Worm (Caenorhabditis elegans) whole organism, L2 larva: Measurements from ENCODE around the gene mspn-1.

Source experiments
- R02D3.7 ChIP-seq: fragments of 150-350 bp; optimal IDR thresholded peaks from 2 replicates; lab custom pipeline; 2014; ENCODE audit warnings: missing biosample characterization, missing genetic modification characterization
- Y55F3AM.14 ChIP-seq: fragments of 200-800 bp; sonication (Bioruptor generic); optimal IDR thresholded peaks from 2 replicates; lab custom pipeline; 2018; ENCODE audit warnings: mild to moderate bottlenecking, missing genetic modification characterization, missing compliant biosample characterization
- aly-2 ChIP-seq: fragments of 150-350 bp; optimal IDR thresholded peaks from 2 replicates; lab custom pipeline; 2014; ENCODE audit warnings: missing biosample characterization, missing genetic modification characterization
- ama-1 ChIP-seq: fragments of 150-350 bp; optimal IDR thresholded peaks from 2 replicates; lab custom pipeline; 2018; ENCODE audit warnings: inconsistent platforms
- ceh-16 ChIP-seq: fragments of 150-350 bp; optimal IDR thresholded peaks from 2 replicates; lab custom pipeline; 2014; ENCODE audit warnings: missing biosample characterization, missing genetic modification characterization
- crh-2 ChIP-seq: sonication (generic microtip); optimal IDR thresholded peaks from 2 replicates; lab custom pipeline; 2017; ENCODE audit warnings: missing biosample characterization, missing genetic modification characterization
- dmd-4 ChIP-seq: sonication (generic microtip); optimal IDR thresholded peaks from 2 replicates; lab custom pipeline; 2017; ENCODE audit warnings: missing biosample characterization, missing genetic modification characterization
- egl-27 ChIP-seq: sonication (generic microtip); optimal IDR thresholded peaks from 3 replicates; lab custom pipeline; 2017; ENCODE audit warnings: missing biosample characterization, missing genetic modification reagents, missing genetic modification characterization
- elt-1 ChIP-seq: fragments of 150-350 bp; optimal IDR thresholded peaks from 2 replicates; lab custom pipeline; 2014; ENCODE audit warnings: missing biosample characterization, missing genetic modification characterization
- gmeb-1 ChIP-seq: fragments of 150-350 bp; optimal IDR thresholded peaks from 2 replicates; lab custom pipeline; 2014; ENCODE audit warnings: missing biosample characterization, missing genetic modification characterization
- lin-11 ChIP-seq: fragments of 150-350 bp; sonication (generic microtip); optimal IDR thresholded peaks from 2 replicates; lab custom pipeline; 2014; ENCODE audit warnings: missing biosample characterization, missing genetic modification characterization, inconsistent platforms, mixed read lengths
- nhr-11 ChIP-seq: fragments of 150-350 bp; optimal IDR thresholded peaks from 2 replicates; lab custom pipeline; 2014; ENCODE audit warnings: missing biosample characterization, missing genetic modification characterization
- nhr-21 ChIP-seq: fragments of 150-350 bp; optimal IDR thresholded peaks from 2 replicates; lab custom pipeline; 2014; ENCODE audit warnings: missing biosample characterization, missing genetic modification characterization
- nhr-23 ChIP-seq: fragments of 150-350 bp; optimal IDR thresholded peaks from 2 replicates; lab custom pipeline; 2014; ENCODE audit warnings: missing biosample characterization, missing genetic modification reagents, missing genetic modification characterization
- nhr-25 ChIP-seq: fragments of 150-350 bp; sonication (generic microtip); optimal IDR thresholded peaks from 3 replicates; lab custom pipeline; 2014; ENCODE audit warnings: missing biosample characterization, missing genetic modification characterization
- nhr-77 ChIP-seq: fragments of 150-350 bp; optimal IDR thresholded peaks from 2 replicates; lab custom pipeline; 2014; ENCODE audit warnings: missing biosample characterization, missing genetic modification characterization
- sem-4 ChIP-seq: fragments of 150-350 bp; optimal IDR thresholded peaks from 2 replicates; lab custom pipeline; 2014; ENCODE audit warnings: missing biosample characterization, missing genetic modification reagents, missing genetic modification characterization
- skn-1 ChIP-seq: sonication (generic microtip); optimal IDR thresholded peaks from 2 replicates; lab custom pipeline; 2017; ENCODE audit warnings: missing biosample characterization, missing genetic modification characterization
- sma-3 ChIP-seq: sonication (generic microtip); optimal IDR thresholded peaks from 2 replicates; lab custom pipeline; 2016; ENCODE audit warnings: missing genetic modification reagents, missing genetic modification characterization, missing compliant biosample characterization
- sma-9 ChIP-seq, 2 experiments: fragments of 150-350 bp in 1 of 2; sonication (generic microtip) in 1 of 2; optimal IDR thresholded peaks; 2 replicates each; lab custom pipeline; 2014 to 2016; ENCODE audit warnings: missing genetic modification characterization in 2 of 2, mild to moderate bottlenecking in 1 of 2, missing biosample characterization in 1 of 2, missing compliant biosample characterization in 1 of 2, missing genetic modification reagents in 1 of 2, moderate library complexity in 1 of 2
- snpc-4 ChIP-seq: fragments of 150-350 bp; optimal IDR thresholded peaks from 2 replicates; lab custom pipeline; 2014; ENCODE audit warnings: missing biosample characterization, missing genetic modification characterization
- unc-55 ChIP-seq: fragments of 150-350 bp; sonication (generic microtip); optimal IDR thresholded peaks from 3 replicates; lab custom pipeline; 2014; ENCODE audit warnings: missing biosample characterization, missing genetic modification reagents, missing genetic modification characterization
- ztf-1 ChIP-seq: fragments of 200-800 bp; sonication (Bioruptor generic); conservative IDR thresholded peaks from 2 replicates; pipeline ENCODE4 v1.3.6; 2022; ENCODE audit warnings: missing genetic modification characterization, missing compliant biosample characterization

mspn-1 gene

ce11 chrIV:10222122-10222589 is 44.4 kb downstream of the mspn-1 start, which contains the start of gene C24F3.2 (continued):
- TF ChIP-seq dmd-4 (tag; lab: Kevin White, UChicago): no peak
- TF ChIP-seq nhr-25: no peak
- TF ChIP-seq ama-1 (lab: Kevin White, UChicago): peak; percentile 24
- TF ChIP-seq egl-27 (tag; lab: Kevin White, UChicago): peak; percentile 11

ce11 chrIV:10223723-10224122 is 46.0 kb downstream of the mspn-1 start, which contains the start of gene nas-12:
Gene nas-12, plus strand, starts transcription at chrIV:10224023.
- no peak for TF ChIP-seq nhr-11 (tag; lab: Kevin White, UChicago)
- no peak for TF ChIP-seq sma-9 (GFP tag; optimal IDR thresholded peaks at IDR 0.05; lab: Kevin White, UChicago)
- no peak for TF ChIP-seq sma-9 (tag; optimal IDR thresholded peaks at IDR 0.05; lab: Kevin White, UChicago)
- no peak for TF ChIP-seq elt-1 (tag; lab: Kevin White, UChicago)

- TF ChIP-seq R02D3.7 (tag; lab: Kevin White, UChicago): no peak
- no peak for TF ChIP-seq ztf-1 (GFP tag; lab: Robert Waterston, UW)
- no peak for TF ChIP-seq ama-1 (lab: Kevin White, UChicago)
- no peak for TF ChIP-seq ceh-16 (tag; lab: Kevin White, UChicago)
- no peak for TF ChIP-seq aly-2
- TF ChIP-seq crh-2 (tag; lab: Kevin White, UChicago): no peak
- TF ChIP-seq skn-1 (tag; lab: Kevin White, UChicago): no peak
- TF ChIP-seq nhr-21 (tag; lab: Kevin White, UChicago): no peak
- TF ChIP-seq unc-55 (GFP tag; lab: Kevin White, UChicago): no peak
- TF ChIP-seq snpc-4 (tag; lab: Kevin White, UChicago): no peak
- TF ChIP-seq lin-11 (tag; lab: Kevin White, UChicago): no peak
- no peak for TF ChIP-seq nhr-23 (tag; lab: Kevin White, UChicago)
- no peak for TF ChIP-seq dmd-4 (tag; lab: Kevin White, UChicago)
- TF ChIP-seq sma-3 (GFP tag; lab: Kevin White, UChicago): no peak
- TF ChIP-seq gmeb-1 (tag; lab: Kevin White, UChicago): no peak
- no peak for TF ChIP-seq sem-4 (tag; lab: Kevin White, UChicago)
- no peak for TF ChIP-seq nhr-77 (tag; lab: Kevin White, UChicago)
- no peak for TF ChIP-seq Y55F3AM.14 (GFP tag; lab: Kevin White, UChicago)
These were observed 49.8 kb downstream of the mspn-1 start, which contains the start of gene F01G10.6 for ce11 chrIV:10227534-10227933. Gene F01G10.6, minus strand, starts transcription at chrIV:10227634.
